Fruit fly (Drosophila melanogaster) whole organism, embryonic: ENCODE results near the gene Tfb5.
A peak's percentile ranks its signal among the peaks of the same experiment; 100 is the strongest.

Experiments used
- CG12104 ChIP-seq: fragments of 200-800 bp; sonication (Bioruptor generic); optimal IDR thresholded peaks from 3 replicates; lab custom pipeline; 2016; ENCODE audit warnings: missing biosample characterization, missing genetic modification characterization
- CG1233 ChIP-seq: fragments of 200-800 bp; sonication (Bioruptor generic); optimal IDR thresholded peaks from 4 replicates; lab custom pipeline; 2018; ENCODE audit warnings: missing biosample characterization, mild to moderate bottlenecking, missing genetic modification characterization
- CG12744 ChIP-seq: fragments of 200-800 bp; sonication (Bioruptor generic); optimal IDR thresholded peaks from 2 replicates; lab custom pipeline; 2016; ENCODE audit warnings: missing biosample characterization, missing genetic modification characterization
- CG12769 ChIP-seq: fragments of 200-800 bp; sonication (Bioruptor generic); optimal IDR thresholded peaks from 2 replicates; lab custom pipeline; 2019; ENCODE audit warnings: missing biosample characterization, mild to moderate bottlenecking, missing genetic modification characterization, moderate library complexity
- CG13123 ChIP-seq: fragments of 200-800 bp; sonication (Bioruptor generic); optimal IDR thresholded peaks from 2 replicates; lab custom pipeline; 2016; ENCODE audit warnings: missing biosample characterization, missing genetic modification characterization
- CG15601 ChIP-seq: fragments of 200-800 bp; sonication (Bioruptor generic); optimal IDR thresholded peaks from 3 replicates; lab custom pipeline; 2019; ENCODE audit warnings: missing biosample characterization, mild to moderate bottlenecking, missing genetic modification characterization, moderate library complexity
- CG1602 ChIP-seq: fragments of 200-800 bp; sonication (Bioruptor generic); optimal IDR thresholded peaks from 3 replicates; lab custom pipeline; 2016; ENCODE audit warnings: missing biosample characterization, missing genetic modification characterization
- CG1647 ChIP-seq: fragments of 200-800 bp; sonication (Bioruptor generic); optimal IDR thresholded peaks from 3 replicates; lab custom pipeline; 2016; ENCODE audit warnings: missing biosample characterization, missing genetic modification characterization
- CG17359 ChIP-seq: fragments of 200-800 bp; sonication (Bioruptor generic); optimal IDR thresholded peaks from 3 replicates; lab custom pipeline; 2018; ENCODE audit warnings: missing biosample characterization, mild to moderate bottlenecking, missing genetic modification characterization, moderate library complexity
- CG2129 ChIP-seq: fragments of 200-800 bp; sonication (Bioruptor generic); IDR thresholded peaks from 2 replicates; pipeline ENCODE4 v1.3.6; 2022; ENCODE audit warnings: missing biosample characterization, missing genetic modification characterization; ENCODE audit not compliant: partially characterized antibody
- CG3726 ChIP-seq: fragments of 200-800 bp; sonication (Bioruptor generic); IDR thresholded peaks from 3 replicates; pipeline ENCODE4, ENCODE4 v1.3.6; 2022; ENCODE audit warnings: missing biosample characterization, missing genetic modification characterization
- CG4424 ChIP-seq: fragments of 200-800 bp; sonication (Bioruptor generic); optimal IDR thresholded peaks from 3 replicates; lab custom pipeline; 2016; ENCODE audit warnings: missing biosample characterization, missing genetic modification characterization
- CG5245 ChIP-seq: fragments of 200-800 bp; sonication (Bioruptor generic); optimal IDR thresholded peaks from 3 replicates; lab custom pipeline; 2016; ENCODE audit warnings: missing biosample characterization, missing genetic modification characterization
- CG6272 ChIP-seq: fragments of 200-800 bp; sonication (Bioruptor generic); IDR thresholded peaks from 2 replicates; pipeline ENCODE4 v1.3.6; 2022; ENCODE audit warnings: missing biosample characterization, missing genetic modification characterization
- CG7786 ChIP-seq: fragments of 200-800 bp; sonication (Bioruptor generic); optimal IDR thresholded peaks from 2 replicates; lab custom pipeline; 2016; ENCODE audit warnings: missing biosample characterization, missing genetic modification characterization
- CG8388 ChIP-seq: fragments of 200-800 bp; sonication (Bioruptor generic); optimal IDR thresholded peaks from 2 replicates; lab custom pipeline; 2019; ENCODE audit warnings: missing biosample characterization, mild to moderate bottlenecking, missing genetic modification characterization, moderate library complexity
- CG8765 ChIP-seq: fragments of 200-800 bp; sonication (Bioruptor generic); IDR thresholded peaks from 2 replicates; pipeline ENCODE4 v1.3.6; 2022; ENCODE audit warnings: missing biosample characterization, missing genetic modification characterization
- CHES-1-like ChIP-seq: fragments of 200-800 bp; sonication (Bioruptor generic); optimal IDR thresholded peaks from 2 replicates; lab custom pipeline; 2016; ENCODE audit warnings: missing biosample characterization, missing genetic modification characterization
- Camta ChIP-seq: fragments of 200-800 bp; sonication (Bioruptor generic); optimal IDR thresholded peaks from 2 replicates; lab custom pipeline; 2016; ENCODE audit warnings: missing biosample characterization, missing genetic modification characterization
- D ChIP-seq, 2 experiments: fragments of 200-800 bp in 1 of 2; fragments of >200 bp in 1 of 2; sonication (Bioruptor generic) in 1 of 2; optimal IDR thresholded peaks; 2 replicates in 1 of 2; 3 replicates in 1 of 2; lab custom pipeline; 2017; ENCODE audit warnings: mild to moderate bottlenecking in 1 of 2, missing biosample characterization in 1 of 2, missing genetic modification characterization in 1 of 2, missing genetic modification reagents in 1 of 2
- D19A ChIP-seq: fragments of 200-800 bp; optimal IDR thresholded peaks from 3 replicates; lab custom pipeline; 2019; ENCODE audit warnings: missing biosample characterization, mild to moderate bottlenecking, missing genetic modification characterization, moderate library complexity
- Doc2 ChIP-seq: fragments of 200-800 bp; sonication (Bioruptor generic); IDR thresholded peaks from 2 replicates; pipeline ENCODE4 v1.3.6; 2022; ENCODE audit warnings: missing biosample characterization, missing genetic modification characterization
- Drgx ChIP-seq: fragments of 200-800 bp; sonication (Bioruptor generic); IDR thresholded peaks from 2 replicates; pipeline ENCODE4 v1.3.6; 2022; ENCODE audit warnings: missing biosample characterization, missing genetic modification characterization
- GATAe ChIP-seq: fragments of 200-800 bp; sonication (Bioruptor generic); conservative IDR thresholded peaks from 2 replicates; pipeline ENCODE4 v1.3.6; 2022; ENCODE audit warnings: missing biosample characterization, missing genetic modification characterization
- HHEX ChIP-seq: fragments of 200-800 bp; sonication (Bioruptor generic); optimal IDR thresholded peaks from 3 replicates; lab custom pipeline; 2017; ENCODE audit warnings: missing biosample characterization, mild to moderate bottlenecking, missing genetic modification characterization, missing genetic modification reagents
- Hey ChIP-seq: fragments of 200-800 bp; sonication (Bioruptor generic); optimal IDR thresholded peaks from 3 replicates; lab custom pipeline; 2018; ENCODE audit warnings: missing biosample characterization, mild to moderate bottlenecking, missing genetic modification characterization
- Kr ChIP-seq: fragments of 200-800 bp; sonication (Bioruptor generic); optimal IDR thresholded peaks from 2 replicates; lab custom pipeline; 2017; ENCODE audit warnings: missing biosample characterization, mild to moderate bottlenecking, missing genetic modification characterization
- Rfx ChIP-seq: fragments of 200-800 bp; sonication (Bioruptor generic); IDR thresholded peaks from 2 replicates; pipeline ENCODE4 v1.3.6; 2022; ENCODE audit warnings: missing biosample characterization, missing genetic modification characterization
- Ssrp ChIP-seq: fragments of 200-800 bp; sonication (Bioruptor generic); optimal IDR thresholded peaks from 2 replicates; lab custom pipeline; 2018; ENCODE audit warnings: missing biosample characterization, mild to moderate bottlenecking, missing genetic modification characterization, moderate library complexity
- Trl ChIP-seq, 3 experiments: fragments of >200 bp in 2 of 3; fragments of 200-800 bp in 1 of 3; sonication (Bioruptor generic) in 1 of 3; optimal IDR thresholded peaks; 2 replicates in 1 of 3; 3 replicates in 2 of 3; lab custom pipeline; 2016 to 2017; ENCODE audit warnings: missing biosample characterization in 1 of 3, missing genetic modification characterization in 1 of 3
- ab ChIP-seq: fragments of 200-800 bp; sonication (Bioruptor generic); optimal IDR thresholded peaks from 2 replicates; lab custom pipeline; 2016; ENCODE audit warnings: missing biosample characterization, missing genetic modification characterization
- cg ChIP-seq: fragments of 200-800 bp; sonication (Bioruptor generic); optimal IDR thresholded peaks from 3 replicates; lab custom pipeline; 2019; ENCODE audit warnings: missing biosample characterization, mild to moderate bottlenecking, missing genetic modification characterization, moderate library complexity
- chinmo ChIP-seq: fragments of 200-800 bp; sonication (Bioruptor generic); IDR thresholded peaks from 4 replicates; pipeline ENCODE4 v1.3.6; 2022; ENCODE audit warnings: missing biosample characterization, missing genetic modification characterization; ENCODE audit not compliant: partially characterized antibody
- cwo ChIP-seq: fragments of 200-800 bp; sonication (Bioruptor generic); optimal IDR thresholded peaks from 3 replicates; lab custom pipeline; 2017; ENCODE audit warnings: missing biosample characterization, missing genetic modification characterization, mild to moderate bottlenecking, moderate library complexity, missing genetic modification reagents
- dm ChIP-seq: fragments of 200-800 bp; sonication (Bioruptor generic); optimal IDR thresholded peaks from 3 replicates; lab custom pipeline; 2016; ENCODE audit warnings: missing biosample characterization, missing genetic modification characterization
- esg ChIP-seq: fragments of 200-800 bp; sonication (Bioruptor generic); conservative IDR thresholded peaks from 2 replicates; pipeline ENCODE4 v1.3.6; 2022; ENCODE audit warnings: missing biosample characterization, missing genetic modification characterization
- eve ChIP-seq, 2 experiments: fragments of >200 bp; optimal IDR thresholded peaks; 2 replicates each; lab custom pipeline; 2017; ENCODE audit warnings: missing biosample characterization in 2 of 2, missing genetic modification characterization in 2 of 2
- exex ChIP-seq: fragments of 200-800 bp; sonication (Bioruptor generic); optimal IDR thresholded peaks from 4 replicates; lab custom pipeline; 2018; ENCODE audit warnings: missing biosample characterization, mild to moderate bottlenecking, missing genetic modification characterization, moderate library complexity
- gcm ChIP-seq: fragments of 200-800 bp; sonication (Bioruptor generic); optimal IDR thresholded peaks from 2 replicates; lab custom pipeline; 2019; ENCODE audit warnings: missing biosample characterization, mild to moderate bottlenecking, missing genetic modification characterization, moderate library complexity
- gt ChIP-seq: fragments of 200-800 bp; sonication (Bioruptor generic); IDR thresholded peaks from 2 replicates; pipeline ENCODE4 v1.3.6; 2022; ENCODE audit warnings: missing biosample characterization, missing genetic modification characterization
- klu ChIP-seq: fragments of 200-800 bp; sonication (Bioruptor generic); IDR thresholded peaks from 2 replicates; pipeline ENCODE4 v1.3.6; 2022; ENCODE audit warnings: missing biosample characterization, missing genetic modification characterization
- knrl ChIP-seq: fragments of 200-800 bp; sonication (Bioruptor generic); IDR thresholded peaks from 3 replicates; pipeline ENCODE4 v1.3.6; 2022; ENCODE audit warnings: missing biosample characterization, missing genetic modification characterization; ENCODE audit not compliant: partially characterized antibody
- mirr ChIP-seq: fragments of 200-800 bp; sonication (Bioruptor generic); optimal IDR thresholded peaks from 3 replicates; lab custom pipeline; 2018; ENCODE audit warnings: missing biosample characterization, mild to moderate bottlenecking, missing genetic modification characterization
- pb ChIP-seq: fragments of 200-800 bp; sonication (Bioruptor generic); optimal IDR thresholded peaks from 3 replicates; lab custom pipeline; 2016; ENCODE audit warnings: missing biosample characterization, missing genetic modification characterization
- pros ChIP-seq: fragments of 200-800 bp; sonication (Bioruptor generic); optimal IDR thresholded peaks from 3 replicates; lab custom pipeline; 2019; ENCODE audit warnings: missing biosample characterization, mild to moderate bottlenecking, missing genetic modification characterization, moderate library complexity
- ro ChIP-seq: fragments of 200-800 bp; sonication (Bioruptor generic); IDR thresholded peaks from 2 replicates; pipeline ENCODE4 v1.3.6; 2022; ENCODE audit warnings: missing biosample characterization, missing genetic modification characterization
- sug ChIP-seq: fragments of 200-800 bp; optimal IDR thresholded peaks from 2 replicates; lab custom pipeline; 2019; ENCODE audit warnings: missing biosample characterization, mild to moderate bottlenecking, missing genetic modification characterization, moderate library complexity
- trh ChIP-seq: fragments of 200-800 bp; sonication (Bioruptor generic); optimal IDR thresholded peaks from 2 replicates; lab custom pipeline; 2016; ENCODE audit warnings: missing biosample characterization, missing genetic modification characterization
- tup ChIP-seq: fragments of 200-800 bp; sonication (Bioruptor generic); optimal IDR thresholded peaks from 2 replicates; lab custom pipeline; 2016; ENCODE audit warnings: missing biosample characterization, mild to moderate bottlenecking, missing genetic modification characterization, moderate library complexity
- tx ChIP-seq: fragments of 200-800 bp; sonication (Bioruptor generic); optimal IDR thresholded peaks from 2 replicates; lab custom pipeline; 2016; ENCODE audit warnings: missing biosample characterization, missing genetic modification characterization

Gene Tfb5

DNA sequence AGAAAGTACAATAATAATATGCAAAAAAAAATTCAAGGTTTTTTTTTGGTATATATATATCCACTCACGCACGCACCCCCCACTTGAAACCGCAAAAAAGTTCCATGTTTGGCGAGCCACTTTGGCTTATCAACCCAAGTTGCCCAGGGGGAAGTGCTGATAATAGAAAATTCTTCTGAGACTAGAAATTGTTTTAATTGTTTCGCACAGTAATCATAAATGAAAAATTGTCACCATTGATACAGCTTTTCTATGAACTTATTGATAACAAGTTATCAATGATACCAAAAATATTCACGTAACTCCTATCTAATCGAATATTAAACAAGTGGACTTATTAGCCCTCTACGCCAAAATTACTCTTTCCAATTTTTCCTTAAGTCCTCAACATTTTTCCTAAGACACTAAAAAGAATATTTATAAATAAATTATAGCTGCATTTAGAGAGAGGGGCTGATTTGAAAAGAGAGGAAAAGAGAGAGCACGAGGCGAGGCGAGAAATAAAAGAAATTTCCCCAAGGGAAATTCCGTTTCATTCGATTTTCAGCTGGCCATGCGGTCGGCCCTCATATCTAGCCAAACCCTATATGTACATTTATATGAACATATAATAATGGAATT lies 12.0 kb downstream of the Tfb5 start:
- TF ChIP-seq CG13123 (GFP tag; lab: Kevin White, UChicago): no peak
- no peak for TF ChIP-seq CG6272 (GFP tag; lab: Robert Waterston, UW)
- no peak for TF ChIP-seq gt (GFP tag; lab: Robert Waterston, UW)
- TF ChIP-seq sug (tag; lab: Kevin White, UChicago): peak; percentile 40
- no peak for TF ChIP-seq CG1647 (GFP tag; lab: Kevin White, UChicago)
- no peak for TF ChIP-seq CHES-1-like
- TF ChIP-seq Kr (GFP tag; lab: Kevin White, UChicago): no peak
- no peak for TF ChIP-seq esg (GFP tag; lab: Robert Waterston, UW)
- no peak for TF ChIP-seq CG2129
- TF ChIP-seq ab (GFP tag; lab: Kevin White, UChicago): no peak
- no peak for TF ChIP-seq trh
- TF ChIP-seq exex (tag; lab: Kevin White, UChicago): peak; percentile 95
- 0 out of 2 replicates have a peak, but pooled peaks have one; percentile 29 for TF ChIP-seq GATAe (GFP tag; lab: Robert Waterston, UW)
- TF ChIP-seq CG1602: no peak
- no peak for TF ChIP-seq Hey (tag; lab: Kevin White, UChicago)
- TF ChIP-seq tx (GFP tag; lab: Kevin White, UChicago): no peak
- no peak for TF ChIP-seq CG8765
- peak; percentile 86 for TF ChIP-seq D19A
- TF ChIP-seq CG5245 (GFP tag; lab: Kevin White, UChicago): no peak
- peak; percentile 23 to 55 for TF ChIP-seq Trl (optimal IDR thresholded peaks at IDR 0.05; lab: Kevin White, UChicago)
- no peak for TF ChIP-seq Trl (GFP tag; optimal IDR thresholded peaks at IDR 0.05; lab: Kevin White, UChicago)
- no peak for TF ChIP-seq CG12744 (GFP tag; lab: Kevin White, UChicago)
- TF ChIP-seq CG3726 (GFP tag; lab: Robert Waterston, UW): no peak
- peak in 1 of 2 experiments; percentile 37 for TF ChIP-seq eve (GFP tag; optimal IDR thresholded peaks at IDR 0.05; lab: Kevin White, UChicago)
- no peak for TF ChIP-seq knrl (GFP tag; lab: Robert Waterston, UW)
- no peak for TF ChIP-seq CG4424 (GFP tag; lab: Kevin White, UChicago)
- no peak for TF ChIP-seq Camta (GFP tag; lab: Kevin White, UChicago)
- no peak for TF ChIP-seq CG1233
- TF ChIP-seq klu (GFP tag; lab: Robert Waterston, UW): no peak
- no peak for TF ChIP-seq cg
- no peak for TF ChIP-seq dm (GFP tag; lab: Kevin White, UChicago)
- no peak for TF ChIP-seq D (optimal IDR thresholded peaks at IDR 0.05; lab: Kevin White, UChicago)
- TF ChIP-seq D (GFP tag; optimal IDR thresholded peaks at IDR 0.05; lab: Kevin White, UChicago): no peak
- no peak for TF ChIP-seq CG17359
- no peak for TF ChIP-seq CG7786
- no peak for TF ChIP-seq Ssrp
- TF ChIP-seq CG8388 (GFP tag; lab: Kevin White, UChicago): no peak
- no peak for TF ChIP-seq chinmo (GFP tag; lab: Robert Waterston, UW)
- no peak for TF ChIP-seq tup (GFP tag; lab: Kevin White, UChicago)
- TF ChIP-seq Doc2 (GFP tag; lab: Robert Waterston, UW): no peak
- no peak for TF ChIP-seq Rfx
- TF ChIP-seq Drgx: no peak
- no peak for TF ChIP-seq CG15601
- TF ChIP-seq CG12104 (GFP tag; lab: Kevin White, UChicago): no peak
- TF ChIP-seq pb: no peak
- TF ChIP-seq CG12769 (tag; lab: Kevin White, UChicago): no peak
- TF ChIP-seq pros: peak; percentile 51
- no peak for TF ChIP-seq ro (GFP tag; lab: Robert Waterston, UW)
- TF ChIP-seq cwo (GFP tag; lab: Kevin White, UChicago): no peak
- peak; percentile 47 for TF ChIP-seq mirr
- TF ChIP-seq gcm (GFP tag; lab: Kevin White, UChicago): peak; percentile 46
- TF ChIP-seq HHEX (GFP tag; lab: Kevin White, UChicago): no peak
